Fruit fly (Drosophila melanogaster) whole organism, pupa: ENCODE measurements around the gene Ude.

Experiments used
- CG10348 ChIP-seq: fragments of 200-800 bp; sonication (Bioruptor generic); IDR thresholded peaks from 2 replicates; pipeline ENCODE4 v1.3.6; 2022; ENCODE audit warnings: missing biosample characterization, missing genetic modification characterization
- CG12605 ChIP-seq: fragments of 200-800 bp; sonication (Bioruptor generic); IDR thresholded peaks from 2 replicates; pipeline ENCODE4 v1.3.6; 2022; ENCODE audit warnings: missing biosample characterization, missing genetic modification characterization
- CG13204 ChIP-seq: fragments of 200-800 bp; sonication (Bioruptor generic); optimal IDR thresholded peaks from 2 replicates; lab custom pipeline; 2018; ENCODE audit warnings: missing biosample characterization, mild to moderate bottlenecking, missing genetic modification characterization, moderate library complexity
- CG14655 ChIP-seq: fragments of 200-800 bp; sonication (Bioruptor generic); optimal IDR thresholded peaks from 3 replicates; lab custom pipeline; 2017; ENCODE audit warnings: mild to moderate bottlenecking, missing biosample characterization, missing genetic modification reagents, missing genetic modification characterization
- CG15710 ChIP-seq: fragments of 200-800 bp; sonication (Bioruptor generic); optimal IDR thresholded peaks from 2 replicates; lab custom pipeline; 2018; ENCODE audit warnings: missing biosample characterization, mild to moderate bottlenecking, missing genetic modification characterization, moderate library complexity
- CG17806 ChIP-seq: fragments of 200-800 bp; sonication (Bioruptor generic); optimal IDR thresholded peaks from 2 replicates; lab custom pipeline; 2018; ENCODE audit warnings: missing biosample characterization, mild to moderate bottlenecking, missing genetic modification characterization, moderate library complexity
- CG32121 ChIP-seq: fragments of 200-800 bp; sonication (Bioruptor generic); IDR thresholded peaks from 2 replicates; pipeline ENCODE4 v1.3.6; 2022; ENCODE audit warnings: missing biosample characterization, missing genetic modification characterization
- CG34367 ChIP-seq: fragments of 200-800 bp; sonication (Bioruptor generic); optimal IDR thresholded peaks from 2 replicates; lab custom pipeline; 2018; ENCODE audit warnings: missing biosample characterization, mild to moderate bottlenecking, missing genetic modification characterization
- CG4496 ChIP-seq: fragments of 200-800 bp; sonication (Bioruptor generic); IDR thresholded peaks from 3 replicates; pipeline ENCODE4 v1.3.6; 2022; ENCODE audit warnings: missing biosample characterization, missing genetic modification characterization
- CG8159 ChIP-seq: fragments of 200-800 bp; sonication (Bioruptor generic); optimal IDR thresholded peaks from 3 replicates; lab custom pipeline; 2018; ENCODE audit warnings: missing biosample characterization, mild to moderate bottlenecking, missing genetic modification characterization, moderate library complexity
- CG8301 ChIP-seq: fragments of 200-800 bp; sonication (Bioruptor generic); optimal IDR thresholded peaks from 2 replicates; lab custom pipeline; 2018; ENCODE audit warnings: missing biosample characterization, mild to moderate bottlenecking, missing genetic modification characterization
- CG9948 ChIP-seq: fragments of 200-800 bp; sonication (Bioruptor generic); optimal IDR thresholded peaks from 2 replicates; lab custom pipeline; 2018; ENCODE audit warnings: missing biosample characterization, mild to moderate bottlenecking, missing genetic modification characterization, moderate library complexity
- D1 ChIP-seq: fragments of 200-800 bp; sonication (Bioruptor generic); optimal IDR thresholded peaks from 2 replicates; lab custom pipeline; 2018; ENCODE audit warnings: missing biosample characterization, mild to moderate bottlenecking, missing genetic modification characterization, moderate library complexity
- EcR ChIP-seq: fragments of 200-800 bp; sonication (Bioruptor generic); optimal IDR thresholded peaks from 3 replicates; lab custom pipeline; 2019; ENCODE audit warnings: missing biosample characterization, missing genetic modification characterization, mild to moderate bottlenecking, moderate library complexity, missing genetic modification reagents
- Ets98B ChIP-seq: fragments of 200-800 bp; sonication (Bioruptor generic); IDR thresholded peaks from 2 replicates; pipeline ENCODE4 v1.3.6; 2022; ENCODE audit warnings: missing biosample characterization, missing genetic modification characterization
- Pif1A ChIP-seq: fragments of 200-800 bp; sonication (Bioruptor generic); optimal IDR thresholded peaks from 3 replicates; lab custom pipeline; 2016; ENCODE audit warnings: missing biosample characterization, missing genetic modification characterization
- Pif1B ChIP-seq: fragments of 200-800 bp; sonication (Bioruptor generic); optimal IDR thresholded peaks from 3 replicates; lab custom pipeline; 2016; ENCODE audit warnings: missing biosample characterization, missing genetic modification characterization
- Snoo ChIP-seq: fragments of 200-800 bp; sonication (Bioruptor generic); optimal IDR thresholded peaks from 3 replicates; lab custom pipeline; 2017; ENCODE audit warnings: missing biosample characterization, mild to moderate bottlenecking, missing genetic modification characterization, inconsistent platforms
- fd96Ca ChIP-seq: fragments of 200-800 bp; sonication (Bioruptor generic); IDR thresholded peaks from 3 replicates; pipeline ENCODE4 v1.3.6; 2022; ENCODE audit warnings: missing biosample characterization, missing genetic modification characterization
- gl ChIP-seq: fragments of 200-800 bp; sonication (Bioruptor generic); optimal IDR thresholded peaks from 2 replicates; lab custom pipeline; 2018; ENCODE audit warnings: missing biosample characterization, mild to moderate bottlenecking, missing genetic modification characterization
- rn ChIP-seq: fragments of 200-800 bp; sonication (Bioruptor generic); IDR thresholded peaks from 2 replicates; pipeline ENCODE4 v1.3.6; 2022; ENCODE audit warnings: missing biosample characterization, missing genetic modification characterization

The Ude gene

dm6 chr3R:24768538-24769401 lies 30.7 kb downstream of the Ude start, which contains the start of gene CG13631:
TSS of gene CG13631 (plus strand) at chr3R:24769351.
- TF ChIP-seq CG8301 (tag; lab: Kevin White, UChicago): peak; percentile 97
- peak; percentile 88 for TF ChIP-seq CG17806 (tag; lab: Kevin White, UChicago)
- peak; percentile 67 for TF ChIP-seq gl (tag; lab: Kevin White, UChicago)
- TF ChIP-seq CG10348 (GFP tag; lab: Robert Waterston, UW): peak; percentile 94
- TF ChIP-seq CG4496 (GFP tag; lab: Robert Waterston, UW): peak; percentile 96
- TF ChIP-seq CG34367 (tag; lab: Kevin White, UChicago): peak; percentile 78
- peak; percentile 91 for TF ChIP-seq CG8159 (tag; lab: Kevin White, UChicago)
- no peak for TF ChIP-seq EcR
- TF ChIP-seq D1 (tag; lab: Kevin White, UChicago): peak; percentile 63
- TF ChIP-seq Snoo: peak; percentile 95
- TF ChIP-seq CG14655 (GFP tag; lab: Kevin White, UChicago): peak; percentile 97
- peak; percentile 97 for TF ChIP-seq CG32121 (GFP tag; lab: Robert Waterston, UW)
- peak; percentile 86 for TF ChIP-seq CG15710 (tag; lab: Kevin White, UChicago)
- TF ChIP-seq CG13204 (GFP tag; lab: Kevin White, UChicago): no peak
- TF ChIP-seq rn (GFP tag; lab: Robert Waterston, UW): peak; percentile 93
- peak; percentile 96 for TF ChIP-seq Pif1B (GFP tag; lab: Kevin White, UChicago)
- peak; percentile 98 for TF ChIP-seq fd96Ca
- TF ChIP-seq Pif1A: peak; percentile 96
- TF ChIP-seq CG9948 (tag; lab: Kevin White, UChicago): peak; percentile 92
- peak; percentile 95 for TF ChIP-seq Ets98B (GFP tag; lab: Robert Waterston, UW)
- TF ChIP-seq CG12605 (GFP tag; lab: Robert Waterston, UW): peak; percentile 86

- peak; percentile 42; the same call in 1 of the 3 replicates for TF ChIP-seq CG4496 (GFP tag; lab: Robert Waterston, UW)
- TF ChIP-seq CG10348 (GFP tag; lab: Robert Waterston, UW): no peak
- TF ChIP-seq CG12605 (GFP tag; lab: Robert Waterston, UW): no peak
- TF ChIP-seq CG13204 (GFP tag; lab: Kevin White, UChicago): no peak
- 0 out of 3 replicates have a peak, but pooled peaks have one; percentile 27 for TF ChIP-seq fd96Ca
- peak; percentile 48 for TF ChIP-seq CG8301 (tag; lab: Kevin White, UChicago)
- 0 out of 2 replicates have a peak, but pooled peaks have one; percentile 3 for TF ChIP-seq CG32121 (GFP tag; lab: Robert Waterston, UW)
- TF ChIP-seq Snoo: peak; percentile 67
- TF ChIP-seq Ets98B (GFP tag; lab: Robert Waterston, UW): no peak; the same call in none of the 2 replicates
- TF ChIP-seq CG14655 (GFP tag; lab: Kevin White, UChicago): peak; percentile 62
These were observed 31.7 kb downstream of the Ude start for dm6 chr3R:24767667-24768340.

- 0 out of 2 replicates have a peak, but pooled peaks have one; percentile 15 for TF ChIP-seq CG32121 (GFP tag; lab: Robert Waterston, UW)
- TF ChIP-seq CG8159 (tag; lab: Kevin White, UChicago): no peak
- no peak for TF ChIP-seq CG8301 (tag; lab: Kevin White, UChicago)
- 0 out of 3 replicates have a peak, but pooled peaks have one; percentile 38 for TF ChIP-seq CG4496 (GFP tag; lab: Robert Waterston, UW)
- no peak for TF ChIP-seq rn (GFP tag; lab: Robert Waterston, UW)
- no peak for TF ChIP-seq Pif1B (GFP tag; lab: Kevin White, UChicago)
- no peak for TF ChIP-seq gl (tag; lab: Kevin White, UChicago)
- no peak for TF ChIP-seq Snoo
- TF ChIP-seq EcR: no peak
- no peak for TF ChIP-seq D1 (tag; lab: Kevin White, UChicago)
- no peak for TF ChIP-seq Pif1A
- TF ChIP-seq CG15710 (tag; lab: Kevin White, UChicago): no peak
- no peak for TF ChIP-seq CG12605 (GFP tag; lab: Robert Waterston, UW)
- TF ChIP-seq CG14655 (GFP tag; lab: Kevin White, UChicago): no peak
- TF ChIP-seq fd96Ca: peak; percentile 11; the same call in 1 of the 3 replicates
- peak; percentile 20; the same call in 1 of the 2 replicates for TF ChIP-seq Ets98B (GFP tag; lab: Robert Waterston, UW)
- TF ChIP-seq CG10348 (GFP tag; lab: Robert Waterston, UW): no peak
- TF ChIP-seq CG17806 (tag; lab: Kevin White, UChicago): no peak
These were observed 32.8 kb downstream of the Ude start for dm6 chr3R:24766684-24767083.

- no peak for TF ChIP-seq Snoo
- no peak for TF ChIP-seq Ets98B (GFP tag; lab: Robert Waterston, UW)
- no peak for TF ChIP-seq CG8159 (tag; lab: Kevin White, UChicago)
- TF ChIP-seq Pif1B (GFP tag; lab: Kevin White, UChicago): no peak
- TF ChIP-seq CG34367 (tag; lab: Kevin White, UChicago): no peak
- no peak for TF ChIP-seq CG12605 (GFP tag; lab: Robert Waterston, UW)
- no peak for TF ChIP-seq Pif1A
- TF ChIP-seq CG13204 (GFP tag; lab: Kevin White, UChicago): no peak
- no peak for TF ChIP-seq fd96Ca
- no peak for TF ChIP-seq CG15710 (tag; lab: Kevin White, UChicago)
- no peak for TF ChIP-seq rn (GFP tag; lab: Robert Waterston, UW)
- TF ChIP-seq CG32121 (GFP tag; lab: Robert Waterston, UW): no peak
- TF ChIP-seq gl (tag; lab: Kevin White, UChicago): no peak
- no peak for TF ChIP-seq EcR
- no peak for TF ChIP-seq CG10348 (GFP tag; lab: Robert Waterston, UW)
- TF ChIP-seq D1 (tag; lab: Kevin White, UChicago): no peak
- no peak for TF ChIP-seq CG4496 (GFP tag; lab: Robert Waterston, UW)
- no peak for TF ChIP-seq CG17806 (tag; lab: Kevin White, UChicago)
- no peak for TF ChIP-seq CG14655 (GFP tag; lab: Kevin White, UChicago)
- TF ChIP-seq, all 21 proteins: peak for 0
These were observed 34.5 kb downstream of the Ude start, which contains the start of gene AstA for dm6 chr3R:24764971-24765370. TSS of gene AstA (minus strand) at chr3R:24765071.
